Fruit fly (Drosophila melanogaster) whole organism, embryonic: ENCODE results near the gene CG9483.
A peak's percentile ranks its signal among the peaks of the same experiment; 100 is the strongest.

ENCODE experiments used
- CG10147 ChIP-seq: fragments of 200-800 bp; sonication (Bioruptor generic); optimal IDR thresholded peaks from 2 replicates; lab custom pipeline; 2019; ENCODE audit warnings: missing biosample characterization, mild to moderate bottlenecking, missing genetic modification characterization, moderate library complexity
- CG11085 ChIP-seq: fragments of 200-800 bp; sonication (Bioruptor generic); IDR thresholded peaks from 2 replicates; pipeline ENCODE4 v1.3.6; 2022; ENCODE audit warnings: missing biosample characterization, missing genetic modification characterization
- CG12104 ChIP-seq: fragments of 200-800 bp; sonication (Bioruptor generic); optimal IDR thresholded peaks from 3 replicates; lab custom pipeline; 2016; ENCODE audit warnings: missing biosample characterization, missing genetic modification characterization
- CG12155 ChIP-seq: fragments of 200-800 bp; sonication (Bioruptor generic); optimal IDR thresholded peaks from 3 replicates; lab custom pipeline; 2016; ENCODE audit warnings: missing biosample characterization, missing genetic modification characterization
- CG1233 ChIP-seq: fragments of 200-800 bp; sonication (Bioruptor generic); optimal IDR thresholded peaks from 4 replicates; lab custom pipeline; 2018; ENCODE audit warnings: missing biosample characterization, mild to moderate bottlenecking, missing genetic modification characterization
- CG13287 ChIP-seq: fragments of 200-800 bp; sonication (Bioruptor generic); IDR thresholded peaks from 2 replicates; pipeline ENCODE4 v1.3.6; 2022; ENCODE audit warnings: missing biosample characterization, missing genetic modification characterization; ENCODE audit not compliant: partially characterized antibody
- CG13624 ChIP-seq: fragments of 200-800 bp; sonication (Bioruptor generic); optimal IDR thresholded peaks from 2 replicates; lab custom pipeline; 2016; ENCODE audit warnings: missing biosample characterization, missing genetic modification characterization
- CG17385 ChIP-seq: fragments of 200-800 bp; sonication (Bioruptor generic); optimal IDR thresholded peaks from 3 replicates; lab custom pipeline; 2018; ENCODE audit warnings: missing biosample characterization, mild to moderate bottlenecking, missing genetic modification characterization
- CG18476 ChIP-seq: fragments of 200-800 bp; sonication (Bioruptor generic); optimal IDR thresholded peaks from 2 replicates; lab custom pipeline; 2016; ENCODE audit warnings: missing biosample characterization, mild to moderate bottlenecking, missing genetic modification characterization
- CG2678 ChIP-seq: fragments of 200-800 bp; sonication (Bioruptor generic); optimal IDR thresholded peaks from 3 replicates; lab custom pipeline; 2019; ENCODE audit warnings: missing biosample characterization, mild to moderate bottlenecking, missing genetic modification characterization, moderate library complexity
- CG2875 ChIP-seq: fragments of 200-800 bp; sonication (Bioruptor generic); optimal IDR thresholded peaks from 2 replicates; lab custom pipeline; 2017; ENCODE audit warnings: missing biosample characterization, mild to moderate bottlenecking, missing genetic modification characterization, missing genetic modification reagents
- CG32767 ChIP-seq: fragments of 200-800 bp; sonication (Bioruptor generic); IDR thresholded peaks from 2 replicates; pipeline ENCODE4 v1.3.6; 2022; ENCODE audit warnings: missing biosample characterization, missing genetic modification characterization
- CG32772 ChIP-seq: fragments of 200-800 bp; sonication (Bioruptor generic); IDR thresholded peaks from 2 replicates; pipeline ENCODE4 v1.3.6; 2022; ENCODE audit warnings: missing biosample characterization, missing genetic modification characterization
- CG3281 ChIP-seq: fragments of 200-800 bp; sonication (Bioruptor generic); optimal IDR thresholded peaks from 3 replicates; lab custom pipeline; 2017; ENCODE audit warnings: missing biosample characterization, mild to moderate bottlenecking, missing genetic modification characterization
- CG33213 ChIP-seq: fragments of 200-800 bp; sonication (Bioruptor generic); optimal IDR thresholded peaks from 3 replicates; lab custom pipeline; 2016; ENCODE audit warnings: missing biosample characterization, missing genetic modification characterization
- CG33557 ChIP-seq: fragments of 200-800 bp; sonication (Bioruptor generic); optimal IDR thresholded peaks from 2 replicates; lab custom pipeline; 2019; ENCODE audit warnings: missing biosample characterization, mild to moderate bottlenecking, missing genetic modification characterization, moderate library complexity
- CG3407 ChIP-seq: fragments of 200-800 bp; sonication (Bioruptor generic); optimal IDR thresholded peaks from 2 replicates; lab custom pipeline; 2018; ENCODE audit warnings: missing biosample characterization, mild to moderate bottlenecking, missing genetic modification characterization
- CG4424 ChIP-seq: fragments of 200-800 bp; sonication (Bioruptor generic); optimal IDR thresholded peaks from 3 replicates; lab custom pipeline; 2016; ENCODE audit warnings: missing biosample characterization, missing genetic modification characterization
- CG9932 ChIP-seq: fragments of 200-800 bp; sonication (Bioruptor generic); IDR thresholded peaks from 2 replicates; pipeline ENCODE4 v1.3.6; 2022; ENCODE audit warnings: missing biosample characterization, missing genetic modification characterization
- CrebB ChIP-seq: fragments of 200-800 bp; sonication (Bioruptor generic); optimal IDR thresholded peaks from 3 replicates; lab custom pipeline; 2018; ENCODE audit warnings: missing biosample characterization, mild to moderate bottlenecking, missing genetic modification characterization
- D19A ChIP-seq: fragments of 200-800 bp; optimal IDR thresholded peaks from 3 replicates; lab custom pipeline; 2019; ENCODE audit warnings: missing biosample characterization, mild to moderate bottlenecking, missing genetic modification characterization, moderate library complexity
- Dip2 ChIP-seq: fragments of 200-800 bp; sonication (Bioruptor generic); IDR thresholded peaks from 2 replicates; pipeline ENCODE4 v1.3.6; 2022; ENCODE audit warnings: missing biosample characterization, missing genetic modification characterization
- Dref ChIP-seq: fragments of 200-800 bp; sonication (Bioruptor generic); IDR thresholded peaks from 2 replicates; pipeline ENCODE4 v1.3.6; 2022; ENCODE audit warnings: missing biosample characterization, missing genetic modification characterization
- HLH54F ChIP-seq: fragments of 200-800 bp; sonication (Bioruptor generic); optimal IDR thresholded peaks from 3 replicates; lab custom pipeline; 2016; ENCODE audit warnings: missing biosample characterization, missing genetic modification characterization
- Lim3 ChIP-seq: fragments of 200-800 bp; sonication (Bioruptor generic); IDR thresholded peaks from 2 replicates; pipeline ENCODE4 v1.3.6; 2022; ENCODE audit warnings: missing biosample characterization, missing genetic modification characterization
- MESR4 ChIP-seq: fragments of 200-800 bp; sonication (Bioruptor generic); optimal IDR thresholded peaks from 2 replicates; lab custom pipeline; 2018; ENCODE audit warnings: missing biosample characterization, mild to moderate bottlenecking, missing genetic modification characterization, moderate library complexity
- NFAT ChIP-seq: fragments of 200-800 bp; sonication (Bioruptor generic); IDR thresholded peaks from 2 replicates; pipeline ENCODE4 v1.3.6; 2022; ENCODE audit warnings: missing biosample characterization, missing genetic modification characterization
- Oaz ChIP-seq: fragments of 200-800 bp; sonication (Bioruptor generic); IDR thresholded peaks from 2 replicates; pipeline ENCODE4 v1.3.6; 2022; ENCODE audit warnings: missing biosample characterization, missing genetic modification characterization
- Optix ChIP-seq: fragments of 200-800 bp; sonication (Bioruptor generic); IDR thresholded peaks from 3 replicates; pipeline ENCODE4 v1.3.6; 2022; ENCODE audit warnings: missing biosample characterization, missing genetic modification characterization
- Trl ChIP-seq, 3 experiments: fragments of >200 bp in 2 of 3; fragments of 200-800 bp in 1 of 3; sonication (Bioruptor generic) in 1 of 3; optimal IDR thresholded peaks; 2 replicates in 1 of 3; 3 replicates in 2 of 3; lab custom pipeline; 2016 to 2017; ENCODE audit warnings: missing biosample characterization in 1 of 3, missing genetic modification characterization in 1 of 3
- Vsx1 ChIP-seq: fragments of 200-800 bp; sonication (Bioruptor generic); optimal IDR thresholded peaks from 2 replicates; lab custom pipeline; 2017; ENCODE audit warnings: missing biosample characterization, mild to moderate bottlenecking, missing genetic modification characterization, missing genetic modification reagents
- Xrp1 ChIP-seq: fragments of 200-800 bp; sonication (Bioruptor generic); IDR thresholded peaks from 2 replicates; pipeline ENCODE4 v1.3.6; 2022; ENCODE audit warnings: missing biosample characterization, missing genetic modification characterization
- bcd ChIP-seq: fragments of 200-800 bp; sonication (Bioruptor generic); optimal IDR thresholded peaks from 2 replicates; lab custom pipeline; 2017; ENCODE audit warnings: missing biosample characterization, mild to moderate bottlenecking, missing genetic modification characterization
- br ChIP-seq: fragments of >200 bp; optimal IDR thresholded peaks from 2 replicates; lab custom pipeline; 2017
- bsh ChIP-seq, 2 experiments: fragments of 200-800 bp; sonication (Bioruptor generic); optimal IDR thresholded peaks; 2 replicates each; lab custom pipeline; 2017 to 2018; ENCODE audit warnings: mild to moderate bottlenecking in 2 of 2, missing biosample characterization in 2 of 2, missing genetic modification characterization in 2 of 2, moderate library complexity in 1 of 2
- chif ChIP-seq, 2 experiments: fragments of 200-800 bp; sonication (Bioruptor generic); optimal IDR thresholded peaks; 3 replicates each; lab custom pipeline; 2016; ENCODE audit warnings: missing biosample characterization in 2 of 2, missing genetic modification characterization in 2 of 2
- corto ChIP-seq: fragments of 200-800 bp; sonication (Bioruptor generic); optimal IDR thresholded peaks from 2 replicates; lab custom pipeline; 2016; ENCODE audit warnings: missing biosample characterization, mild to moderate bottlenecking, missing genetic modification characterization, moderate library complexity
- fd3F ChIP-seq: fragments of 200-800 bp; sonication (Bioruptor generic); optimal IDR thresholded peaks from 2 replicates; lab custom pipeline; 2018; ENCODE audit warnings: missing biosample characterization, mild to moderate bottlenecking, missing genetic modification characterization, moderate library complexity
- gcm2 ChIP-seq: fragments of 200-800 bp; sonication (Bioruptor generic); optimal IDR thresholded peaks from 2 replicates; lab custom pipeline; 2016; ENCODE audit warnings: missing biosample characterization, missing genetic modification characterization
- nerfin-1 ChIP-seq: fragments of 200-800 bp; sonication (Bioruptor generic); optimal IDR thresholded peaks from 3 replicates; lab custom pipeline; 2019; ENCODE audit warnings: missing biosample characterization, mild to moderate bottlenecking, missing genetic modification characterization, moderate library complexity
- pan ChIP-seq, 4 experiments: fragments of >200 bp in 3 of 4; fragments of 200-800 bp in 1 of 4; sonication (Bioruptor generic) in 1 of 4; optimal IDR thresholded peaks in 3 of 4; IDR thresholded peaks in 1 of 4; 2 replicates each; pipeline versions ENCODE4 v1.3.6 to Lab custom; 2017 to 2022; ENCODE audit warnings: missing biosample characterization in 2 of 4, missing genetic modification characterization in 2 of 4, mixed read lengths in 1 of 4
- peb ChIP-seq: fragments of 200-800 bp; sonication (Bioruptor generic); IDR thresholded peaks from 2 replicates; pipeline ENCODE4 v1.3.6; 2022; ENCODE audit warnings: missing biosample characterization, missing genetic modification characterization
- pros ChIP-seq: fragments of 200-800 bp; sonication (Bioruptor generic); optimal IDR thresholded peaks from 3 replicates; lab custom pipeline; 2019; ENCODE audit warnings: missing biosample characterization, mild to moderate bottlenecking, missing genetic modification characterization, moderate library complexity
- pum ChIP-seq: fragments of 200-800 bp; sonication (Bioruptor generic); optimal IDR thresholded peaks from 2 replicates; lab custom pipeline; 2016; ENCODE audit warnings: missing biosample characterization, missing genetic modification characterization
- sens ChIP-seq: fragments of 200-800 bp; sonication (Bioruptor generic); peaks from one replicate; lab custom pipeline; 2016; ENCODE audit warnings: missing biosample characterization, missing genetic modification characterization
- sim ChIP-seq: fragments of 200-800 bp; sonication (Bioruptor generic); IDR thresholded peaks from 2 replicates; pipeline ENCODE4 v1.3.6; 2022; ENCODE audit warnings: missing biosample characterization, missing genetic modification characterization
- slbo ChIP-seq: fragments of 200-800 bp; sonication (Bioruptor generic); IDR thresholded peaks from 2 replicates; pipeline ENCODE4 v1.3.6; 2022; ENCODE audit warnings: missing biosample characterization, missing genetic modification characterization
- ssp ChIP-seq: fragments of 200-800 bp; sonication (Bioruptor generic); IDR thresholded peaks from 2 replicates; pipeline ENCODE4 v1.3.6; 2022; ENCODE audit warnings: missing biosample characterization, missing genetic modification characterization
- sug ChIP-seq: fragments of 200-800 bp; optimal IDR thresholded peaks from 2 replicates; lab custom pipeline; 2019; ENCODE audit warnings: missing biosample characterization, mild to moderate bottlenecking, missing genetic modification characterization, moderate library complexity

CG9483 gene

DNA sequence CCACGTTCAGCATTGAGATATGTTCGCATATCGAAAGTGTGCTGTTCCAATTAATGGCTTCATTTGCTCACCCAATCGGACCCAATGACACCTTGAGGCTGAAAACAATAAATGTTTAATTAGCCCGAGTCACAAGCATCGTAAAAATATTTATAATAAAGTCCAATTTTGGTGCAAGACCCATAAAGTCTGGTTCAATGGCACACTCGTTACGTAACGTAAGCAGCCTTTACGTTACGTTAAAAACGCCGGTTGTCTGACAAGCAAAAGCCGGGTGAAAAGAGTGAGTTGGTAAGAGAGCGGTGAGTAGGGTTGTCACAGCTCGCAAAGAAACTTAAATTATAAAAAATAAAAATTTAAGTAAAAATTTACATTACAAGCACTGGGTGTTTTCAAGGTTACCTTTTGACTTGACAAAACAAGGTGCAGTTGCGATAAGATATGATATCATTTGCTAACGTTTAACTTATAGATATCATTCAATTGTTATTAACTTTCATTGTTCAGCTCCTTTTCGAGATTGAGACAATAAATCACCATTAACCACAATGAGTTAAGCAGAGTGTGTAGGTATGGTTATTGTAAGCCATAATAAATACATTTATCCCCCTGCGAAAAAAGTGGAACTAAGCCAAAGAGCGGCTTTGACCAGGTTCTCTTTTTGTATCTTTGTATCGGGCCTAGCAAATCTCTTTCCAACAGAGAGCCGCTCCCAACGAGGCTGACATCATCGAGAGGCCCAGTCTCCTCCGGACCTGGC is 31.6 kb downstream of the CG9483 start:
- TF ChIP-seq sens (GFP tag; lab: Kevin White, UChicago) (peak; percentile 80), CG2875 (GFP tag; lab: Kevin White, UChicago) (no peak), CG18476 (GFP tag; lab: Kevin White, UChicago) (no peak), Dip2 (no peak), chif (GFP tag; optimal IDR thresholded peaks at IDR 0.05; lab: Kevin White, UChicago) (peak in 1 of 2 experiments; percentile 8), Lim3 (GFP tag; lab: Robert Waterston, UW) (no peak), pum (GFP tag; lab: Kevin White, UChicago) (no peak), Vsx1 (GFP tag; lab: Kevin White, UChicago) (no peak), D19A (tag; lab: Kevin White, UChicago) (peak; percentile 54), CG11085 (GFP tag; lab: Robert Waterston, UW) (no peak), CG3281 (peak; percentile 74), NFAT (0 out of 2 replicates have a peak, but pooled peaks have one; percentile 4), peb (no peak), CG32767 (GFP tag; lab: Robert Waterston, UW) (no peak), Oaz (GFP tag; lab: Robert Waterston, UW) (0 out of 2 replicates have a peak, but pooled peaks have one; percentile 28), pan (optimal IDR thresholded peaks at IDR 0.05; lab: Kevin White, UChicago) (no peak), pan (GFP tag; optimal IDR thresholded peaks at IDR 0.05 in 1 of 2, IDR thresholded peaks at IDR 0.05 in 1 of 2) (peak in 1 of 2 experiments; percentile 29), Dref (no peak), CG17385 (peak; percentile 17), CG4424 (GFP tag; lab: Kevin White, UChicago) (peak; percentile 5), CrebB (tag; lab: Kevin White, UChicago) (no peak), gcm2 (GFP tag; lab: Kevin White, UChicago) (no peak), Optix (GFP tag; lab: Robert Waterston, UW) (no peak), br (lab: Kevin White, UChicago) (no peak), ssp (GFP tag; lab: Robert Waterston, UW) (no peak), CG33557 (GFP tag; lab: Kevin White, UChicago) (no peak), MESR4 (GFP tag; lab: Kevin White, UChicago) (no peak), sug (tag; lab: Kevin White, UChicago) (peak; percentile 42), CG12155 (GFP tag; lab: Kevin White, UChicago) (peak; percentile 28), CG32772 (GFP tag; lab: Robert Waterston, UW) (no peak), Trl (optimal IDR thresholded peaks at IDR 0.05; lab: Kevin White, UChicago) (peak; percentile 68 to 72), Trl (GFP tag; optimal IDR thresholded peaks at IDR 0.05; lab: Kevin White, UChicago) (no peak), CG3407 (GFP tag; lab: Kevin White, UChicago) (no peak), CG13287 (GFP tag; lab: Robert Waterston, UW) (no peak), CG10147 (GFP tag; lab: Kevin White, UChicago) (peak; percentile 58), CG9932 (GFP tag; lab: Robert Waterston, UW) (peak; percentile 56; the same call in 1 of the 2 replicates), fd3F (peak; percentile 16), CG33213 (GFP tag; lab: Kevin White, UChicago) (no peak), bsh (GFP tag; optimal IDR thresholded peaks at IDR 0.05; lab: Kevin White, UChicago) (peak; percentile 42 to 66), sim (GFP tag; lab: Robert Waterston, UW) (no peak), CG13624 (GFP tag; lab: Kevin White, UChicago) (no peak), CG12104 (GFP tag; lab: Kevin White, UChicago) (peak; percentile 39), CG1233 (GFP tag; lab: Kevin White, UChicago) (peak; percentile 43), nerfin-1 (tag; lab: Kevin White, UChicago) (peak; percentile 28), pros (no peak), CG2678 (tag; lab: Kevin White, UChicago) (peak; percentile 79), bcd (GFP tag; lab: Kevin White, UChicago) (peak; percentile 54), corto (GFP tag; lab: Kevin White, UChicago) (peak; percentile 35), HLH54F (GFP tag; lab: Kevin White, UChicago) (peak; percentile 2), slbo (GFP tag; lab: Robert Waterston, UW) (peak; percentile 42; the same call in 1 of the 2 replicates), Xrp1 (GFP tag; lab: Robert Waterston, UW) (peak; percentile 37; the same call in 1 of the 2 replicates)
